Worm (Caenorhabditis elegans): ENCODE data around the gene mcm-6.
A peak's percentile ranks its signal among the peaks of the same experiment; 100 is the strongest.

The mcm-6 gene

DNA sequence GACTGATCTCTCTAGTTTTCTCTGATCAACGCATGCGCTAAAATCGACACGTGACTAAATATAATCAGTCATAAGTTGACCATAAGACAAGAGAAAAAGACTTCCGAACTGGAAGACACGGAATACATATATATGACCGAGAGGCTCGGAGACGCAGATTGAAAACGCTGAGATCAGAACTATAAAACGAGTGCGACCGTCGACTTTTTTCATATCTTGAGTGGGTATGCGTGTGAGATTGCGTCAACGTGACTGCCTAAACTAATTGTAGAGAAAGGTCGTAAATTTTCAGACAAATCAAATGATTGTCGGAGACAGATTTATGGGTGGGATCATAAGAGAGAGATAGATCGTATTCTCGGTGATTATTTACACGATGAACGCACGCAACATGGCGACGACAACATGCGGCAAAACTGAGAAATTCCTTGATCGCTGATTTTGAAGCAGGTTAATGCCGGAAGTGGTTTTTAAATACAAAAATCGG lies 13.4 kb downstream of the mcm-6 start:
- TF ChIP-seq hlh-30 (tag; optimal IDR thresholded peaks at IDR 0.05; ENCODE audit: insufficient read depth), result peak; percentile 17
- no peak for TF ChIP-seq ceh-18 (tag; optimal IDR thresholded peaks at IDR 0.05)
- no peak for TF ChIP-seq ceh-9 (tag; optimal IDR thresholded peaks at IDR 0.05)

DNA sequence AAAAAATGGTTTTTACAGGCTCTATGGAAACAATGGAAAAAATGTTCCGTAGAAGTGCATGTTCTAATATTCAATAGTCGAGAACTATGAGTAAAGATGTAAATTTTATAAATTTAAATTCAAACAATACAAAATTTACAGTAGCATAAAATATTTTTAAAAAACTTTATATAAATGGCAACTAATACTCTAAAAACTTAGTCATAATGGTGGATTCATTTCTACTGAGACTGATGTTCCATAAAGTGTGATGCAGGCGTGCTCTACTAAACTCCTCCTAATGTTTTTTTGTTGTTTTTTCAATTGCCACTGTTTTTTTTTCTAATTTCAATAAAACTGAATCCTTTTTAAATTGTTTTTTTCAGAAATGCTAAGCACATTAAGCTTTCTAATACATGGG lies 14.0 kb downstream of the mcm-6 start, which contains the start of gene gtap-2:
gtap-2 (plus strand) TSS at position 366 of the 400 bp plus-strand sequence.
- TF ChIP-seq sox-4 (tag; optimal IDR thresholded peaks at IDR 0.05), result no peak
- peak; percentile 68 for TF ChIP-seq ceh-31 (tag; optimal IDR thresholded peaks at IDR 0.05)
- peak; percentile 77 for TF ChIP-seq tbx-2 (tag; optimal IDR thresholded peaks at IDR 0.05)
- no peak for TF ChIP-seq hlh-13 (GFP tag; optimal IDR thresholded peaks at IDR 0.05)
- peak; percentile 5 for TF ChIP-seq ceh-14 (tag; optimal IDR thresholded peaks at IDR 0.05)
- peak; percentile 65 for TF ChIP-seq ceh-2 (tag; optimal IDR thresholded peaks at IDR 0.05)
- peak; percentile 45 for TF ChIP-seq elt-2 (tag; optimal IDR thresholded peaks at IDR 0.05)
- TF ChIP-seq npax-4 (tag; optimal IDR thresholded peaks at IDR 0.05), result no peak
- peak; percentile 73 for TF ChIP-seq zip-5 (tag; optimal IDR thresholded peaks at IDR 0.05)
- TF ChIP-seq tbx-7 (tag; optimal IDR thresholded peaks at IDR 0.05), result peak; percentile 50
- TF ChIP-seq unc-86 (tag; optimal IDR thresholded peaks at IDR 0.05), result peak; percentile 16
- TF ChIP-seq fax-1 (tag; optimal IDR thresholded peaks at IDR 0.05), result peak; percentile 48
- TF ChIP-seq ets-4 (tag; optimal IDR thresholded peaks at IDR 0.05), result peak; percentile 54
- TF ChIP-seq hlh-8 (tag; optimal IDR thresholded peaks at IDR 0.05), result peak; percentile 70

DNA sequence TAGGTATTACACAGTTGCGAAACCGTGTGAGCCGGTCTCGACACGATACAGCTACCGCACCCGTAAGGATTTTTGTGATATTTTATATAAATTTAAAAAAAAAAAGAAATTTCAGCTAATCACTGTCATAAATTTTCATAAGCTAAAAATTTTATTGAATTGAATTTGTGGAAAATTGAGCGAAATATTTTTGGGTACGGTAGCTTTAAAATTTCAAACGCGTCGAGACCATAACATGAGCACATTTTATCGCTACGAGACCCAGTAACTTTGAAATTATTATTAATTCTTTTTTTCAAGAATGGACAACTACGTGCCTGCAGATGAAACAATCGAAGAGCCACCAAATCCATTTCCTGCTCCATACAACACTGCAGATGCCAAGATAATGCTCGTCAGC lies 19.0 kb downstream of the mcm-6 start, which contains the start of gene ZK632.14:
ZK632.14 (plus strand) TSS at position 301 of the 400 bp plus-strand sequence.
- TF ChIP-seq hlh-6 (tag; optimal IDR thresholded peaks at IDR 0.05), result no peak
- no peak for TF ChIP-seq pag-3 (tag; optimal IDR thresholded peaks at IDR 0.05; ENCODE audit: borderline replicate concordance)
- no peak for TF ChIP-seq zip-5 (tag; optimal IDR thresholded peaks at IDR 0.05)
- TF ChIP-seq nhr-232 (tag; optimal IDR thresholded peaks at IDR 0.05), result no peak
- no peak for TF ChIP-seq ref-2 (tag; optimal IDR thresholded peaks at IDR 0.05)
- TF ChIP-seq mec-3 (tag; optimal IDR thresholded peaks at IDR 0.05; ENCODE audit: borderline replicate concordance), result no peak
- TF ChIP-seq C08G9.2 (tag; optimal IDR thresholded peaks at IDR 0.05), result no peak
- TF ChIP-seq npax-4 (tag; optimal IDR thresholded peaks at IDR 0.05), result no peak
- no peak for TF ChIP-seq ztf-16 (tag; optimal IDR thresholded peaks at IDR 0.05)
- no peak for TF ChIP-seq gmeb-2 (tag; optimal IDR thresholded peaks at IDR 0.05)
- TF ChIP-seq lin-11 (tag; optimal IDR thresholded peaks at IDR 0.05), result no peak

DNA sequence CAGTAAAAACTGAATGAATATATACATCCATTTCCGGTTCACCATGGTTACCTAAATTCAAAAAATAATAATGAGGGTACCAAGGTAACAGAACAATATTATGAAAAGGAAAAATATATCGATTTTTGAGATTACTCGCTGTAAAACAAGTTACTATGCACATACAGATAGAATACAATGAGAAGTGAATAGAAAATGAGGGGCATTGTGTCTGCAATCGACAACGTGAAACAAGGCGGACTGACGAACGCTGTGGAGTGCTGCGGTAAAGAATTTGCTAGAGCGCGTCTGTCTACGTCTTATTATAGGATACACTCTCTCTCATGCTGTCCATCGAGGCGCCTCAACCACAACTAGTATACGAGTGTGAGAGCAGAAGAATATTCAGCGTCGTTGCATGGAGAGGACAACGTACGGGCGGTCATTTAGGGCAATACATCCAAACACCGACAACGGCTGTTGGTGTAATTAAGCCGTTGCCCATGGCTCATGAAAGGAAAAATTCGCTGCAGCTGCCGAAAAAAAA lies 23.0 kb downstream of the mcm-6 start, which contains the start of gene cnx-1:
cnx-1 (minus strand) TSS at position 51 of the 526 bp plus-strand sequence.
- TF ChIP-seq npax-4 (tag; optimal IDR thresholded peaks at IDR 0.05) (no peak), hlh-8 (tag; optimal IDR thresholded peaks at IDR 0.05) (no peak), fkh-6 (tag; optimal IDR thresholded peaks at IDR 0.05) (no peak), madf-2 (tag; optimal IDR thresholded peaks at IDR 0.05) (peak; percentile 11), pha-4 (tag; optimal IDR thresholded peaks at IDR 0.05) (no peak), ceh-14 (tag; optimal IDR thresholded peaks at IDR 0.05) (peak; percentile 21), ahr-1 (tag; optimal IDR thresholded peaks at IDR 0.05) (no peak), ceh-31 (tag; optimal IDR thresholded peaks at IDR 0.05) (peak; percentile 85), pros-1 (tag; optimal IDR thresholded peaks at IDR 0.05) (peak; percentile 30), ceh-18 (tag; optimal IDR thresholded peaks at IDR 0.05) (no peak), tbx-7 (tag; optimal IDR thresholded peaks at IDR 0.05) (no peak), ceh-48 (tag; optimal IDR thresholded peaks at IDR 0.05) (no peak), eyg-1 (tag; optimal IDR thresholded peaks at IDR 0.05) (no peak), ceh-34 (tag; optimal IDR thresholded peaks at IDR 0.05) (peak; percentile 29), unc-55 (GFP tag; optimal IDR thresholded peaks at IDR 0.05) (no peak), rnt-1 (tag; optimal IDR thresholded peaks at IDR 0.05) (peak; percentile 60), hlh-6 (tag; optimal IDR thresholded peaks at IDR 0.05) (no peak), hlh-15 (tag; optimal IDR thresholded peaks at IDR 0.05) (no peak), fax-1 (tag; optimal IDR thresholded peaks at IDR 0.05) (no peak), pat-9 (tag; optimal IDR thresholded peaks at IDR 0.05) (no peak), ref-2 (tag; optimal IDR thresholded peaks at IDR 0.05) (peak; percentile 60), gmeb-2 (tag; optimal IDR thresholded peaks at IDR 0.05) (no peak), che-1 (tag; optimal IDR thresholded peaks at IDR 0.05) (no peak), pqm-1 (tag; optimal IDR thresholded peaks at IDR 0.05) (no peak), F13H6.1 (tag; optimal IDR thresholded peaks at IDR 0.05) (no peak), syd-9 (tag; optimal IDR thresholded peaks at IDR 0.05) (no peak), Y22D7AL.16 (tag; optimal IDR thresholded peaks at IDR 0.05) (no peak), K02D7.2 (tag; optimal IDR thresholded peaks at IDR 0.05) (no peak), pha-2 (tag; optimal IDR thresholded peaks at IDR 0.05) (no peak), zip-5 (tag; optimal IDR thresholded peaks at IDR 0.05) (no peak), elt-2 (tag; optimal IDR thresholded peaks at IDR 0.05) (peak; percentile 18), ceh-19 (GFP tag; optimal IDR thresholded peaks at IDR 0.05) (no peak)
